Worm (Caenorhabditis elegans) whole organism, L1 larva: Measurements from ENCODE around the gene orc-4.
A peak's percentile ranks its signal among the peaks of the same experiment; 100 is the strongest.

Experiments used
- C16A3.4 ChIP-seq: fragments of 150-350 bp; optimal IDR thresholded peaks from 2 replicates; lab custom pipeline; 2014; ENCODE audit warnings: missing biosample characterization, missing genetic modification characterization
- aha-1 ChIP-seq: fragments of 150-350 bp; optimal IDR thresholded peaks from 2 replicates; lab custom pipeline; 2014; ENCODE audit warnings: missing biosample characterization, missing genetic modification characterization
- ama-1 ChIP-seq: fragments of 150-350 bp; optimal IDR thresholded peaks from 2 replicates; lab custom pipeline; 2014
- blmp-1 ChIP-seq: fragments of 150-350 bp; optimal IDR thresholded peaks from 2 replicates; lab custom pipeline; 2014; ENCODE audit warnings: missing biosample characterization, missing genetic modification characterization
- ceh-63 ChIP-seq: fragments of 200-800 bp; sonication (Bioruptor generic); optimal IDR thresholded peaks from 2 replicates; lab custom pipeline; 2018; ENCODE audit warnings: mild to moderate bottlenecking, missing genetic modification characterization, missing compliant biosample characterization
- ceh-8 ChIP-seq: fragments of 200-800 bp; sonication (Bioruptor generic); optimal IDR thresholded peaks from 2 replicates; lab custom pipeline; 2018; ENCODE audit warnings: mild to moderate bottlenecking, missing genetic modification characterization, moderate library complexity, missing compliant biosample characterization
- dpl-1 ChIP-seq, 3 experiments: fragments of 150-350 bp in 2 of 3; sonication (generic microtip) in 1 of 3; optimal IDR thresholded peaks; 2 replicates each; lab custom pipeline; 2014 to 2017; ENCODE audit warnings: missing biosample characterization in 3 of 3, missing genetic modification characterization in 3 of 3, missing genetic modification reagents in 3 of 3
- dsc-1 ChIP-seq: sonication (generic microtip); optimal IDR thresholded peaks from 2 replicates; lab custom pipeline; 2016; ENCODE audit warnings: mild to moderate bottlenecking, missing genetic modification characterization, missing compliant biosample characterization
- efl-1 ChIP-seq, 4 experiments: fragments of 150-350 bp; optimal IDR thresholded peaks in 3 of 4; peaks in 1 of 4; 1 replicate in 1 of 4; 2 replicates in 3 of 4; lab custom pipeline; 2014; ENCODE audit warnings: missing biosample characterization in 2 of 4, missing genetic modification characterization in 2 of 4, missing genetic modification reagents in 2 of 4
- egl-13 ChIP-seq: sonication (generic microtip); optimal IDR thresholded peaks from 2 replicates; lab custom pipeline; 2016; ENCODE audit warnings: missing genotype, missing genetic modification reagents, missing genetic modification characterization, missing compliant biosample characterization
- grh-1 ChIP-seq: fragments of 200-800 bp; sonication (Bioruptor generic); IDR thresholded peaks from 2 replicates; pipeline ENCODE4 v1.3.6; 2022; ENCODE audit warnings: missing genetic modification reagents, missing genetic modification characterization, missing compliant biosample characterization
- hlh-17 ChIP-seq: fragments of 200-800 bp; sonication (Bioruptor generic); optimal IDR thresholded peaks from 2 replicates; lab custom pipeline; 2018; ENCODE audit warnings: missing genetic modification characterization, mild to moderate bottlenecking, missing compliant biosample characterization, moderate library complexity, borderline replicate concordance
- irx-1 ChIP-seq: sonication (generic microtip); optimal IDR thresholded peaks from 2 replicates; lab custom pipeline; 2016; ENCODE audit warnings: missing genetic modification characterization, missing compliant biosample characterization
- lin-14 ChIP-seq: fragments of 200-800 bp; sonication (Bioruptor generic); optimal IDR thresholded peaks from 2 replicates; lab custom pipeline; 2018; ENCODE audit warnings: mild to moderate bottlenecking, missing genetic modification characterization, moderate library complexity, missing compliant biosample characterization
- lin-35 ChIP-seq, 2 experiments: fragments of 150-350 bp; optimal IDR thresholded peaks; 2 replicates each; lab custom pipeline; 2014; ENCODE audit warnings: missing biosample characterization in 2 of 2, missing genetic modification characterization in 2 of 2, missing genetic modification reagents in 2 of 2
- lir-3 ChIP-seq: sonication (generic microtip); optimal IDR thresholded peaks from 2 replicates; lab custom pipeline; 2016; ENCODE audit warnings: mild to moderate bottlenecking, missing genetic modification characterization, moderate library complexity, missing compliant biosample characterization; ENCODE audit not compliant: poor library complexity
- lsy-2 ChIP-seq, 2 experiments: fragments of 150-350 bp; optimal IDR thresholded peaks; 2 replicates each; lab custom pipeline; 2014; ENCODE audit warnings: missing biosample characterization in 2 of 2, missing genetic modification characterization in 2 of 2
- mep-1 ChIP-seq: fragments of 150-350 bp; optimal IDR thresholded peaks from 2 replicates; lab custom pipeline; 2014; ENCODE audit warnings: missing biosample characterization, missing genetic modification characterization
- nhr-11 ChIP-seq: fragments of 150-350 bp; optimal IDR thresholded peaks from 2 replicates; lab custom pipeline; 2014; ENCODE audit warnings: missing biosample characterization, missing genetic modification characterization
- nhr-12 ChIP-seq: sonication (generic microtip); optimal IDR thresholded peaks from 2 replicates; lab custom pipeline; 2017; ENCODE audit warnings: missing biosample characterization, missing genetic modification characterization
- nhr-19 ChIP-seq: fragments of 200-800 bp; sonication (Bioruptor generic); conservative IDR thresholded peaks from 2 replicates; pipeline ENCODE4 v1.3.6; 2022; ENCODE audit warnings: missing genetic modification characterization, missing compliant biosample characterization
- nhr-28 ChIP-seq: fragments of 150-350 bp; optimal IDR thresholded peaks from 2 replicates; lab custom pipeline; 2014; ENCODE audit warnings: missing biosample characterization, missing genetic modification characterization
- nhr-71 ChIP-seq: sonication (generic microtip); optimal IDR thresholded peaks from 2 replicates; lab custom pipeline; 2016; ENCODE audit warnings: mild to moderate bottlenecking, missing genetic modification characterization, moderate library complexity, missing compliant biosample characterization
- nhr-77 ChIP-seq: fragments of 150-350 bp; optimal IDR thresholded peaks from 2 replicates; lab custom pipeline; 2014; ENCODE audit warnings: missing biosample characterization, missing genetic modification characterization
- nhr-84 ChIP-seq: sonication (generic microtip); optimal IDR thresholded peaks from 2 replicates; lab custom pipeline; 2017; ENCODE audit warnings: missing biosample characterization, missing genetic modification characterization
- nhr-85 ChIP-seq: sonication (generic microtip); peaks from one replicate; lab custom pipeline; 2016; ENCODE audit warnings: missing genetic modification characterization, inconsistent platforms, missing compliant biosample characterization
- nhr-90 ChIP-seq: sonication (generic microtip); optimal IDR thresholded peaks from 2 replicates; lab custom pipeline; 2016; ENCODE audit warnings: mild to moderate bottlenecking, missing genetic modification characterization, missing compliant biosample characterization; ENCODE audit not compliant: poor library complexity
- pax-3 ChIP-seq: fragments of 200-800 bp; sonication (Bioruptor generic); optimal IDR thresholded peaks from 2 replicates; lab custom pipeline; 2018; ENCODE audit warnings: mild to moderate bottlenecking, missing genetic modification characterization, moderate library complexity, missing compliant biosample characterization
- snpc-4 ChIP-seq: fragments of 150-350 bp; optimal IDR thresholded peaks from 2 replicates; lab custom pipeline; 2014; ENCODE audit warnings: missing biosample characterization, missing genetic modification characterization
- xbp-1 ChIP-seq: sonication (generic microtip); optimal IDR thresholded peaks from 2 replicates; lab custom pipeline; 2016; ENCODE audit warnings: missing genetic modification characterization, missing compliant biosample characterization
- zip-4 ChIP-seq: fragments of 200-800 bp; sonication (Bioruptor generic); optimal IDR thresholded peaks from 2 replicates; lab custom pipeline; 2018; ENCODE audit warnings: mild to moderate bottlenecking, missing genetic modification characterization, moderate library complexity, missing compliant biosample characterization
- ztf-11 ChIP-seq, 2 experiments: sonication (generic microtip); optimal IDR thresholded peaks; 2 replicates each; lab custom pipeline; 2016 to 2017; ENCODE audit warnings: missing genetic modification characterization in 2 of 2, missing biosample characterization in 1 of 2, missing compliant biosample characterization in 1 of 2

orc-4 gene

ce11 chrIII:10652833-10653232, 6.9 kb downstream of the orc-4 start:
- TF ChIP-seq C16A3.4 (tag; lab: Kevin White, UChicago), result no peak
- no peak for TF ChIP-seq lsy-2 (tag; optimal IDR thresholded peaks at IDR 0.05; lab: Kevin White, UChicago)
- peak; percentile 59 for TF ChIP-seq nhr-85
- TF ChIP-seq, all 84 proteins: peak for 1

ce11 chrIII:10653479-10653878, 7.5 kb downstream of the orc-4 start:
- TF ChIP-seq ceh-63 (GFP tag; lab: Kevin White, UChicago) (no peak), nhr-90 (tag; lab: Kevin White, UChicago) (no peak), blmp-1 (tag; lab: Kevin White, UChicago) (peak; percentile 99), pax-3 (tag; lab: Kevin White, UChicago) (no peak), nhr-19 (GFP tag; lab: Robert Waterston, UW) (no peak), grh-1 (GFP tag; lab: Robert Waterston, UW) (no peak), mep-1 (tag; lab: Kevin White, UChicago) (peak; percentile 2), lin-14 (no peak)

ce11 chrIII:10654718-10655117, 8.7 kb downstream of the orc-4 start, which contains the start of gene cnt-2:
cnt-2 (plus strand) TSS chrIII:10655018.
- TF ChIP-seq lsy-2 (tag; optimal IDR thresholded peaks at IDR 0.05; lab: Kevin White, UChicago) (no peak), lir-3 (no peak), lin-35 (GFP tag; optimal IDR thresholded peaks at IDR 0.05; lab: Kevin White, UChicago) (no peak), nhr-85 (no peak), nhr-12 (tag; lab: Kevin White, UChicago) (no peak), blmp-1 (tag; lab: Kevin White, UChicago) (peak; percentile 30), nhr-71 (tag; lab: Kevin White, UChicago) (no peak)

- TF ChIP-seq dpl-1 (GFP tag; optimal IDR thresholded peaks at IDR 0.05; lab: Kevin White, UChicago), result no peak
- no peak for TF ChIP-seq ztf-11 (tag; optimal IDR thresholded peaks at IDR 0.05; lab: Kevin White, UChicago)
- TF ChIP-seq efl-1 (optimal IDR thresholded peaks at IDR 0.05; lab: Kevin White, UChicago), result no peak
- no peak for TF ChIP-seq efl-1 (GFP tag; optimal IDR thresholded peaks at IDR 0.05 in 1 of 2; lab: Kevin White, UChicago)
- TF ChIP-seq nhr-84 (tag; lab: Kevin White, UChicago), result no peak
These were observed 10.1 kb downstream of the orc-4 start for ce11 chrIII:10656069-10656468.

ce11 chrIII:10657661-10658060, 11.7 kb downstream of the orc-4 start:
- no peak for TF ChIP-seq nhr-84 (tag; lab: Kevin White, UChicago)
- no peak for TF ChIP-seq efl-1 (optimal IDR thresholded peaks at IDR 0.05; lab: Kevin White, UChicago)
- peak in 1 of 2 experiments; percentile 22 for TF ChIP-seq efl-1 (GFP tag; optimal IDR thresholded peaks at IDR 0.05 in 1 of 2; lab: Kevin White, UChicago)

ce11 chrIII:10658394-10658793, 12.4 kb downstream of the orc-4 start:
- no peak for TF ChIP-seq C16A3.4 (tag; lab: Kevin White, UChicago)
- TF ChIP-seq lin-14, result no peak
- TF ChIP-seq aha-1 (tag; lab: Kevin White, UChicago), result no peak
- TF ChIP-seq xbp-1 (tag; lab: Kevin White, UChicago), result no peak
- no peak for TF ChIP-seq hlh-17 (GFP tag; lab: Kevin White, UChicago)
- no peak for TF ChIP-seq nhr-28 (tag; lab: Kevin White, UChicago)
- TF ChIP-seq ztf-11 (tag; optimal IDR thresholded peaks at IDR 0.05; lab: Kevin White, UChicago), result no peak
- no peak for TF ChIP-seq ceh-8 (GFP tag; lab: Kevin White, UChicago)
- TF ChIP-seq nhr-11 (tag; lab: Kevin White, UChicago), result no peak
- no peak for TF ChIP-seq zip-4 (GFP tag; lab: Kevin White, UChicago)
- no peak for TF ChIP-seq dsc-1 (tag; lab: Kevin White, UChicago)
- TF ChIP-seq mep-1 (tag; lab: Kevin White, UChicago), result no peak
- no peak for TF ChIP-seq egl-13
- TF ChIP-seq nhr-77 (tag; lab: Kevin White, UChicago), result no peak
- no peak for TF ChIP-seq ama-1 (lab: Kevin White, UChicago)
- TF ChIP-seq snpc-4, result no peak
- no peak for TF ChIP-seq irx-1 (tag; lab: Kevin White, UChicago)
